Fruit fly (Drosophila melanogaster): Measurements from ENCODE around the gene CG2681.

dm6 chrX:2663416-2663815, 45.1 kb upstream of the CG2681 start:
- no peak for TF ChIP-seq CG33017 (tag; optimal IDR thresholded peaks at IDR 0.05)
- no peak for TF ChIP-seq cic (GFP tag; optimal IDR thresholded peaks at IDR 0.05)
- TF ChIP-seq Crg-1 (GFP tag; optimal IDR thresholded peaks at IDR 0.05): peak; percentile 5
- no peak for TF ChIP-seq kay (GFP tag; ENCODE audit: borderline replicate concordance)
- TF ChIP-seq Hr96 (GFP tag; optimal IDR thresholded peaks at IDR 0.05): no peak
- no peak for TF ChIP-seq toe (GFP tag; optimal IDR thresholded peaks at IDR 0.05)
- no peak for TF ChIP-seq CG1620 (GFP tag; optimal IDR thresholded peaks at IDR 0.05)
- TF ChIP-seq CG7045 (GFP tag; optimal IDR thresholded peaks at IDR 0.05): no peak
- no peak for TF ChIP-seq Clk (GFP tag; optimal IDR thresholded peaks at IDR 0.05)
